Worm (Caenorhabditis elegans): ENCODE results near the gene fipr-15.

DNA sequence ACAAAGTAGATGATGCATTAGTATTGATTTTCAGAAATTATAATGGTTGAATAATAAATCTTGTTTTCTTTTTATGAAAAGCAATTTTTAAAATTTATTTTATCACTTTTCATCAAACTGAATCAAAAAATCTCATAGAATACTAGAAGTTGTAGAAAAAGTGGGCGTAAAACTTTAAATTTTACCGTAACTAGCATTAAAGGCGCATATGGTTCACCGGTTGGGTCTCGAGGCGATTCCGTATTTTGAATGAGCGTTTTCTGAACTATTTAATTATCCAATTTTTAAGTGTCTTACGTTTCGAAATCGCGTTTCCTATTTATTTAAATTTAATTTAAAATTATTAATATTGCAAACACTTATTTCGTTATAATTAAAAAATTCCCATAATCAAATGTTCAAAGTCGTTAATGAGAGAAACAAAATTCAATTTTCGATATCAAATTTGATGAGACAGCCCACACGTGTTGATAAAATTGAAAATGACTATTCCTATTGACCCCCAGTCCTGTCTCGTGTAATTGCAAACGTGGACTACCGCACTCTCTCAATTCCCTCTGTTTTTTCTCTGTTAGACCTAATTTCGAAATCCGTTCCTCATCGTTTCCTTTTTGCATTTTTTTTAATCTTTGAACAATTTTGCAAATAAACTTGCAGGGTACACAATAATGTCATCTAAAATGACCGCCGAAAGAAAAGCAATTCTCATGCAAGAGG is 21.9 kb upstream of the fipr-15 start, which contains the start of the genes T11G6.2 and hars-1:
- TF ChIP-seq pha-4 (tag; optimal IDR thresholded peaks at IDR 0.05) = no peak
- TF ChIP-seq nfya-1 (tag; optimal IDR thresholded peaks at IDR 0.05; ENCODE audit: borderline replicate concordance, insufficient read depth) = no peak
